Fruit fly (Drosophila melanogaster) whole organism, embryonic: Measurements from ENCODE around the gene nSMase.

ENCODE experiments used
- Atf6 ChIP-seq: fragments of 200-800 bp; sonication (Bioruptor generic); IDR thresholded peaks from 2 replicates; pipeline ENCODE4 v1.3.6; 2022; ENCODE audit warnings: missing biosample characterization, missing genetic modification characterization
- CG11456 ChIP-seq: fragments of 200-800 bp; sonication (Bioruptor generic); IDR thresholded peaks from 3 replicates; pipeline ENCODE4 v1.3.6; 2022; ENCODE audit warnings: missing biosample characterization, missing genetic modification characterization
- CG12744 ChIP-seq: fragments of 200-800 bp; sonication (Bioruptor generic); optimal IDR thresholded peaks from 2 replicates; lab custom pipeline; 2016; ENCODE audit warnings: missing biosample characterization, missing genetic modification characterization
- CG13287 ChIP-seq: fragments of 200-800 bp; sonication (Bioruptor generic); IDR thresholded peaks from 2 replicates; pipeline ENCODE4 v1.3.6; 2022; ENCODE audit warnings: missing biosample characterization, missing genetic modification characterization; ENCODE audit not compliant: partially characterized antibody
- CG15601 ChIP-seq: fragments of 200-800 bp; sonication (Bioruptor generic); optimal IDR thresholded peaks from 3 replicates; lab custom pipeline; 2019; ENCODE audit warnings: missing biosample characterization, mild to moderate bottlenecking, missing genetic modification characterization, moderate library complexity
- CG1647 ChIP-seq: fragments of 200-800 bp; sonication (Bioruptor generic); optimal IDR thresholded peaks from 3 replicates; lab custom pipeline; 2016; ENCODE audit warnings: missing biosample characterization, missing genetic modification characterization
- CG17385 ChIP-seq: fragments of 200-800 bp; sonication (Bioruptor generic); optimal IDR thresholded peaks from 3 replicates; lab custom pipeline; 2018; ENCODE audit warnings: missing biosample characterization, mild to moderate bottlenecking, missing genetic modification characterization
- CG2712 ChIP-seq: fragments of 200-800 bp; optimal IDR thresholded peaks from 3 replicates; lab custom pipeline; 2019; ENCODE audit warnings: missing biosample characterization, mild to moderate bottlenecking, missing genetic modification characterization, moderate library complexity
- CG3065 ChIP-seq: fragments of 200-800 bp; sonication (Bioruptor generic); optimal IDR thresholded peaks from 2 replicates; lab custom pipeline; 2016; ENCODE audit warnings: missing biosample characterization, missing genetic modification characterization
- CG32532 ChIP-seq: fragments of 200-800 bp; sonication (Bioruptor generic); IDR thresholded peaks from 2 replicates; pipeline ENCODE4 v1.3.6; 2022; ENCODE audit warnings: missing biosample characterization, missing genetic modification characterization
- CG7963 ChIP-seq: fragments of 200-800 bp; sonication (Bioruptor generic); IDR thresholded peaks from 3 replicates; pipeline ENCODE4 v1.3.6; 2022; ENCODE audit warnings: missing biosample characterization, missing genetic modification characterization; ENCODE audit not compliant: partially characterized antibody
- Dbx ChIP-seq: fragments of 200-800 bp; sonication (Bioruptor generic); IDR thresholded peaks from 3 replicates; pipeline ENCODE4 v1.3.6; 2022; ENCODE audit warnings: missing biosample characterization, missing genetic modification characterization
- ERR ChIP-seq: fragments of 200-800 bp; sonication (Bioruptor generic); optimal IDR thresholded peaks from 2 replicates; lab custom pipeline; 2016; ENCODE audit warnings: missing biosample characterization, missing genetic modification characterization
- Eip74EF ChIP-seq, 2 experiments: fragments of 200-800 bp in 1 of 2; fragments of >200 bp in 1 of 2; sonication (Bioruptor generic) in 1 of 2; optimal IDR thresholded peaks; 2 replicates each; lab custom pipeline; 2017 to 2019; ENCODE audit warnings: missing biosample characterization in 2 of 2, missing genetic modification characterization in 2 of 2, mild to moderate bottlenecking in 1 of 2, moderate library complexity in 1 of 2
- Hmr ChIP-seq: fragments of 200-800 bp; sonication (Bioruptor generic); optimal IDR thresholded peaks from 3 replicates; lab custom pipeline; 2017; ENCODE audit warnings: mild to moderate bottlenecking, missing biosample characterization, missing genetic modification reagents, missing genetic modification characterization
- Hr3 ChIP-seq: fragments of 200-800 bp; sonication (Bioruptor generic); optimal IDR thresholded peaks from 3 replicates; lab custom pipeline; 2016; ENCODE audit warnings: missing biosample characterization, missing genetic modification characterization
- Hr39 ChIP-seq: fragments of >200 bp; optimal IDR thresholded peaks from 2 replicates; lab custom pipeline; 2017
- Kr ChIP-seq: fragments of 200-800 bp; sonication (Bioruptor generic); optimal IDR thresholded peaks from 2 replicates; lab custom pipeline; 2017; ENCODE audit warnings: missing biosample characterization, mild to moderate bottlenecking, missing genetic modification characterization
- MESR4 ChIP-seq: fragments of 200-800 bp; sonication (Bioruptor generic); optimal IDR thresholded peaks from 2 replicates; lab custom pipeline; 2018; ENCODE audit warnings: missing biosample characterization, mild to moderate bottlenecking, missing genetic modification characterization, moderate library complexity
- Mad ChIP-seq: fragments of 200-800 bp; sonication (Bioruptor generic); optimal IDR thresholded peaks from 2 replicates; lab custom pipeline; 2016; ENCODE audit warnings: missing biosample characterization, missing genetic modification characterization
- Mrtf ChIP-seq: fragments of 200-800 bp; sonication (Bioruptor generic); IDR thresholded peaks from 3 replicates; pipeline ENCODE4 v1.3.6; 2022; ENCODE audit warnings: missing biosample characterization, missing genetic modification characterization
- Myb ChIP-seq: fragments of 200-800 bp; sonication (Bioruptor generic); optimal IDR thresholded peaks from 2 replicates; lab custom pipeline; 2016; ENCODE audit warnings: missing biosample characterization, missing genetic modification characterization
- Rx ChIP-seq: fragments of 200-800 bp; sonication (Bioruptor generic); IDR thresholded peaks from 2 replicates; pipeline ENCODE4 v1.3.6; 2022; ENCODE audit warnings: missing biosample characterization, missing genetic modification characterization
- Six4 ChIP-seq: fragments of 200-800 bp; sonication (Bioruptor generic); optimal IDR thresholded peaks from 2 replicates; lab custom pipeline; 2016; ENCODE audit warnings: missing biosample characterization, missing genetic modification characterization
- Sry-δ ChIP-seq: fragments of 200-800 bp; sonication (Bioruptor generic); optimal IDR thresholded peaks from 2 replicates; lab custom pipeline; 2016; ENCODE audit warnings: missing biosample characterization, missing genetic modification characterization
- abd-A ChIP-seq: fragments of 200-800 bp; sonication (Bioruptor generic); optimal IDR thresholded peaks from 3 replicates; lab custom pipeline; 2019; ENCODE audit warnings: missing biosample characterization, mild to moderate bottlenecking, missing genetic modification characterization, moderate library complexity
- ash1 ChIP-seq: fragments of 200-800 bp; sonication (Bioruptor generic); optimal IDR thresholded peaks from 2 replicates; lab custom pipeline; 2018; ENCODE audit warnings: missing biosample characterization, mild to moderate bottlenecking, missing genetic modification characterization
- chn ChIP-seq: fragments of 200-800 bp; sonication (Bioruptor generic); optimal IDR thresholded peaks from 2 replicates; lab custom pipeline; 2016; ENCODE audit warnings: missing biosample characterization, missing genetic modification characterization
- da ChIP-seq: fragments of 200-800 bp; sonication (Bioruptor generic); optimal IDR thresholded peaks from 2 replicates; lab custom pipeline; 2016; ENCODE audit warnings: missing biosample characterization, missing genetic modification characterization
- dmrt99B ChIP-seq: fragments of 200-800 bp; sonication (Bioruptor generic); optimal IDR thresholded peaks from 2 replicates; lab custom pipeline; 2018; ENCODE audit warnings: missing biosample characterization, mild to moderate bottlenecking, missing genetic modification characterization, moderate library complexity
- dpn ChIP-seq, 2 experiments: fragments of 200-800 bp; sonication (Bioruptor generic); optimal IDR thresholded peaks; 3 replicates each; lab custom pipeline; 2016; ENCODE audit warnings: missing biosample characterization in 2 of 2, missing genetic modification characterization in 2 of 2
- eve ChIP-seq, 2 experiments: fragments of >200 bp; optimal IDR thresholded peaks; 2 replicates each; lab custom pipeline; 2017; ENCODE audit warnings: missing biosample characterization in 2 of 2, missing genetic modification characterization in 2 of 2
- fd3F ChIP-seq: fragments of 200-800 bp; sonication (Bioruptor generic); optimal IDR thresholded peaks from 2 replicates; lab custom pipeline; 2018; ENCODE audit warnings: missing biosample characterization, mild to moderate bottlenecking, missing genetic modification characterization, moderate library complexity
- gce ChIP-seq: fragments of 200-800 bp; sonication (Bioruptor generic); IDR thresholded peaks from 3 replicates; pipeline ENCODE4 v1.3.6; 2022; ENCODE audit warnings: missing biosample characterization, missing genetic modification characterization
- hkb ChIP-seq, 2 experiments: fragments of 200-800 bp in 1 of 2; fragments of >200 bp in 1 of 2; sonication (Bioruptor generic) in 1 of 2; IDR thresholded peaks in 1 of 2; optimal IDR thresholded peaks in 1 of 2; 2 replicates each; pipeline versions ENCODE4 v1.3.6 to Lab custom; 2017 to 2022; ENCODE audit warnings: missing biosample characterization in 1 of 2, missing genetic modification characterization in 1 of 2
- jing ChIP-seq: fragments of 200-800 bp; sonication (Bioruptor generic); optimal IDR thresholded peaks from 2 replicates; lab custom pipeline; 2018; ENCODE audit warnings: missing biosample characterization, mild to moderate bottlenecking, missing genetic modification characterization
- lab ChIP-seq: fragments of 200-800 bp; sonication (Bioruptor generic); optimal IDR thresholded peaks from 3 replicates; lab custom pipeline; 2017; ENCODE audit warnings: missing biosample characterization, missing genetic modification characterization, mild to moderate bottlenecking, moderate library complexity, missing genetic modification reagents
- lbe ChIP-seq: fragments of 200-800 bp; sonication (Bioruptor generic); optimal IDR thresholded peaks from 2 replicates; lab custom pipeline; 2016; ENCODE audit warnings: missing biosample characterization, mild to moderate bottlenecking, missing genetic modification characterization
- nerfin-2 ChIP-seq: fragments of 200-800 bp; sonication (Bioruptor generic); IDR thresholded peaks from 2 replicates; pipeline ENCODE4 v1.3.6; 2022; ENCODE audit warnings: missing biosample characterization, missing genetic modification characterization; ENCODE audit not compliant: partially characterized antibody
- p53 ChIP-seq: fragments of 200-800 bp; sonication (Bioruptor generic); optimal IDR thresholded peaks from 2 replicates; lab custom pipeline; 2016; ENCODE audit warnings: missing biosample characterization, missing genetic modification characterization
- phol ChIP-seq: fragments of 200-800 bp; sonication (Bioruptor generic); optimal IDR thresholded peaks from 3 replicates; lab custom pipeline; 2018; ENCODE audit warnings: missing biosample characterization, mild to moderate bottlenecking, missing genetic modification characterization, moderate library complexity
- sens ChIP-seq: fragments of 200-800 bp; sonication (Bioruptor generic); peaks from one replicate; lab custom pipeline; 2016; ENCODE audit warnings: missing biosample characterization, missing genetic modification characterization
- shn ChIP-seq: fragments of 200-800 bp; sonication (Bioruptor generic); optimal IDR thresholded peaks from 3 replicates; lab custom pipeline; 2016; ENCODE audit warnings: missing biosample characterization, missing genetic modification characterization
- sisA ChIP-seq: fragments of 200-800 bp; sonication (Bioruptor generic); IDR thresholded peaks from 2 replicates; pipeline ENCODE4 v1.3.6; 2022; ENCODE audit warnings: missing biosample characterization, missing genetic modification characterization
- sob ChIP-seq: fragments of 200-800 bp; sonication (Bioruptor generic); IDR thresholded peaks from 2 replicates; pipeline ENCODE4 v1.3.6; 2022; ENCODE audit warnings: missing biosample characterization, missing genetic modification characterization
- sqz ChIP-seq: fragments of 200-800 bp; sonication (Bioruptor generic); optimal IDR thresholded peaks from 3 replicates; lab custom pipeline; 2018; ENCODE audit warnings: missing biosample characterization, mild to moderate bottlenecking, missing genetic modification characterization
- unc-4 ChIP-seq: fragments of 200-800 bp; sonication (Bioruptor generic); IDR thresholded peaks from 2 replicates; pipeline ENCODE4 v1.3.6; 2022; ENCODE audit warnings: missing biosample characterization, missing genetic modification characterization; ENCODE audit not compliant: partially characterized antibody
- unpg ChIP-seq: fragments of 200-800 bp; sonication (Bioruptor generic); optimal IDR thresholded peaks from 3 replicates; lab custom pipeline; 2018; ENCODE audit warnings: missing biosample characterization, mild to moderate bottlenecking, missing genetic modification characterization, moderate library complexity
- yki ChIP-seq: fragments of >200 bp; optimal IDR thresholded peaks from 3 replicates; lab custom pipeline; 2018

Gene nSMase

DNA sequence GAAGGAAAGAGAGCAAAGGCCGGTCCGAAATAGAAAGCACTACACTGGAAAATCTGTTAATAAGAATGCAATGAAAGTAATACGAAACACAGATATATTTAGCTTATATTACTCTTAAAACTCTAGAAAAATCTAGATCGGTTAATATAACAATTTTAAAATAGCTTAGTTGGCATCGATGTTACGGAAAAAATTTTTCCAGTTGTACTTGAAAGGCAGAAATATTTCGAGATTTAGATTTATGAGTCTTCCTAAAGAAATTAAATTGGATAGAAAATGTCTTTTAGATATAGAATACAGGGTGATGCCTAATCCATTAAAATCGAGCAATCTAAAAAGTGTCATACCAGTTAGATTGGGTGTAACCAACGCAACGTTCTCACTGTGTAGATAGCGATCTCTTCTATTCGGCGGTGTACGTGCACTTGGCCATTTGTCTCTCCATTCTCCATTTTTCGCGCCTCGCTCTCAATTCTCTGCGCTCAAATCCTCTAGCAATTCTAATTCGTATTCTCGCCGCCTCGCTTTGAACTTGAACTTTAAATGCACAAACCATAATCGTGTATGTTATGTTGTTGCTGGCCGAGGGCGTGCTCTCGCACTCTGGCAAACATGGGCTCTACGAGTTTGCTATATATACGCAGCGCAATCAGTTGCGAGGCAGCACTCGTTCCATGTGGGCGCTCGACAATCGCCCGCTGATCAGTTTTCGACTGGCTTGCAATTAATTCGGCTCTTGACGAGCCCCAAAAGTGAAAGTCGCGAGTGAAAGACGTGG, 31.2 kb downstream of the nSMase start (continued):
- TF ChIP-seq gce (GFP tag; lab: Robert Waterston, UW), result peak; percentile 77; the same call in 1 of the 3 replicates
- TF ChIP-seq chn, result peak; percentile 92
- 0 out of 2 replicates have a peak, but pooled peaks have one; percentile 15 for TF ChIP-seq unc-4
- peak; percentile 100 for TF ChIP-seq sens (GFP tag; lab: Kevin White, UChicago)
- no peak for TF ChIP-seq Hr39
- TF ChIP-seq phol (tag; lab: Kevin White, UChicago), result peak; percentile 96
- TF ChIP-seq jing, result peak; percentile 88
- TF ChIP-seq sqz, result peak; percentile 80
- peak; percentile 92 for TF ChIP-seq CG12744 (GFP tag; lab: Kevin White, UChicago)
- TF ChIP-seq yki (lab: Kevin White, UChicago), result peak; percentile 6
- peak; percentile 94 for TF ChIP-seq Hmr
- no peak for TF ChIP-seq abd-A (tag; lab: Kevin White, UChicago)
- peak; percentile 88 for TF ChIP-seq sisA (GFP tag; lab: Robert Waterston, UW)
- peak; percentile 84 for TF ChIP-seq da
- TF ChIP-seq fd3F (GFP tag; lab: Kevin White, UChicago), result peak; percentile 94
- TF ChIP-seq Eip74EF (GFP tag; optimal IDR thresholded peaks at IDR 0.05; lab: Kevin White, UChicago), result peak in 1 of 2 experiments; percentile 95
- TF ChIP-seq p53 (GFP tag; lab: Kevin White, UChicago), result peak; percentile 65
- no peak for TF ChIP-seq CG7963 (GFP tag; lab: Robert Waterston, UW)
- TF ChIP-seq CG17385, result peak; percentile 92
- peak; percentile 15 for TF ChIP-seq Kr (GFP tag; lab: Kevin White, UChicago)
- TF ChIP-seq CG13287 (GFP tag; lab: Robert Waterston, UW), result peak; percentile 50
- peak; percentile 89 for TF ChIP-seq lab (GFP tag; lab: Kevin White, UChicago)
- no peak for TF ChIP-seq ash1 (GFP tag; lab: Kevin White, UChicago)
- TF ChIP-seq dpn (GFP tag; optimal IDR thresholded peaks at IDR 0.05; lab: Kevin White, UChicago), result peak; percentile 95 to 96
- no peak for TF ChIP-seq hkb (optimal IDR thresholded peaks at IDR 0.05; lab: Kevin White, UChicago)
- peak; percentile 80 for TF ChIP-seq hkb (GFP tag; IDR thresholded peaks at IDR 0.05; lab: Robert Waterston, UW)
- peak; percentile 94 for TF ChIP-seq CG15601 (tag; lab: Kevin White, UChicago)
- TF ChIP-seq Rx, result peak; percentile 36; the same call in 1 of the 2 replicates
- peak; percentile 82 for TF ChIP-seq CG32532 (GFP tag; lab: Robert Waterston, UW)
- peak; percentile 94 for TF ChIP-seq Six4 (GFP tag; lab: Kevin White, UChicago)
- TF ChIP-seq nerfin-2 (GFP tag; lab: Robert Waterston, UW), result no peak
- TF ChIP-seq CG1647 (GFP tag; lab: Kevin White, UChicago), result peak; percentile 79
- peak in 1 of 2 experiments; percentile 99 for TF ChIP-seq eve (GFP tag; optimal IDR thresholded peaks at IDR 0.05; lab: Kevin White, UChicago)
- peak; percentile 86 for TF ChIP-seq CG3065 (GFP tag; lab: Kevin White, UChicago)
- peak; percentile 90 for TF ChIP-seq ERR
- peak; percentile 70; the same call in 2 of the 3 replicates for TF ChIP-seq Dbx (GFP tag; lab: Robert Waterston, UW)
- TF ChIP-seq lbe (GFP tag; lab: Kevin White, UChicago), result peak; percentile 42
- peak; percentile 91 for TF ChIP-seq shn (GFP tag; lab: Kevin White, UChicago)
- TF ChIP-seq Myb, result peak; percentile 85
- TF ChIP-seq unpg (GFP tag; lab: Kevin White, UChicago), result peak; percentile 83
- peak; percentile 86; the same call in 1 of the 2 replicates for TF ChIP-seq Atf6 (GFP tag; lab: Robert Waterston, UW)
- peak; percentile 96 for TF ChIP-seq Hr3 (GFP tag; lab: Kevin White, UChicago)
- peak; percentile 92 for TF ChIP-seq Mad
- no peak for TF ChIP-seq MESR4
- peak; percentile 96 for TF ChIP-seq CG2712 (tag; lab: Kevin White, UChicago)
- TF ChIP-seq Mrtf, result peak; percentile 81
- TF ChIP-seq dmrt99B (tag; lab: Kevin White, UChicago), result peak; percentile 96
- TF ChIP-seq sob, result peak; percentile 82; the same call in 1 of the 2 replicates
- TF ChIP-seq CG11456 (GFP tag; lab: Robert Waterston, UW), result peak; percentile 76
- peak; percentile 62 for TF ChIP-seq Sry-δ
